Worm (Caenorhabditis elegans): ENCODE measurements around the gene srt-69.

- TF ChIP-seq elt-3 (tag; optimal IDR thresholded peaks at IDR 0.05) (no peak), nhr-77 (tag; optimal IDR thresholded peaks at IDR 0.05) (no peak), ztf-11 (tag; optimal IDR thresholded peaks at IDR 0.05) (no peak), egl-27 (tag; optimal IDR thresholded peaks at IDR 0.05) (no peak), sea-2 (GFP tag; optimal IDR thresholded peaks at IDR 0.05) (no peak), lin-15B (tag; optimal IDR thresholded peaks at IDR 0.05) (no peak), nhr-25 (tag; optimal IDR thresholded peaks at IDR 0.05) (no peak), unc-62 (GFP tag; optimal IDR thresholded peaks at IDR 0.05) (no peak), mdl-1 (tag; optimal IDR thresholded peaks at IDR 0.05) (no peak), unc-39 (tag; optimal IDR thresholded peaks at IDR 0.05) (no peak), fkh-2 (tag; optimal IDR thresholded peaks at IDR 0.05) (no peak)
These were observed 23.2 kb upstream of the srt-69 start for ce11 chrV:5288676-5289075.
